Worm (Caenorhabditis elegans): ENCODE measurements around the gene hadb-1.

DNA sequence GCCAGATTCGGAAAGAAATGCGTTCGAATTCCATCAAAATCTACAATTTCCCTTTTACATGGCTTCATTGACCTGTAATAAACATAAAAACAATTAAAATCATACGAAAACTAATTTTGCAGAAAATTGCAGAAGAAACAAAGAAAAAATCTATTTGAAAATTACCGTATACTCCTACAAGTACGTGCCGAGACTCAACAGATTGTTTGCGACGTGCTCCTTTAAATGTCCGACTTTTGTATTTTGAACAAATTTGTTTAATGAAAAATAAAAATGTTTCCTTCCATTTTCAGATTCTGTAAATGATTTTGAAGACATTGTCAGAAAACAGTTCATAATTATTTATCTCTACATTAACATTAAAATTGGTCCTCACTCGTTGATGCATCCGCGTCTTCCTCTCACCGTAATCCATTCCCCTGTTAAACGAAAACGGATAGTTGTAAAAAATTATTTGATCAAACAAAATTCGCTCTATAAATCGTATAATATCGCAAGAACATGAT lies 13.3 kb downstream of the hadb-1 start, which contains the start of gene pgl-2:
- no peak for TF ChIP-seq unc-62 (GFP tag; optimal IDR thresholded peaks at IDR 0.05 in 1 of 2)
- no peak for TF ChIP-seq unc-62 (tag; optimal IDR thresholded peaks at IDR 0.05)
- no peak for TF ChIP-seq nhr-76 (tag; optimal IDR thresholded peaks at IDR 0.05)
- TF ChIP-seq mdl-1 (tag; optimal IDR thresholded peaks at IDR 0.05) = no peak
- TF ChIP-seq ztf-11 (tag; optimal IDR thresholded peaks at IDR 0.05) = no peak
- TF ChIP-seq pqm-1 (tag; optimal IDR thresholded peaks at IDR 0.05) = no peak
- TF ChIP-seq zip-11 (GFP tag; IDR thresholded peaks at IDR 0.05) = no peak
- TF ChIP-seq sdz-12 (GFP tag; optimal IDR thresholded peaks at IDR 0.05) = no peak
- TF ChIP-seq unc-39 (tag; optimal IDR thresholded peaks at IDR 0.05) = no peak
- TF ChIP-seq nhr-11 (tag; optimal IDR thresholded peaks at IDR 0.05) = no peak
